Worm (Caenorhabditis elegans) whole organism, L4 larva: Measurements from ENCODE around the gene clc-27.

Source experiments
- Y105C5A.15 ChIP-seq: fragments of 200-800 bp; sonication (Bioruptor generic); IDR thresholded peaks from 2 replicates; pipeline ENCODE4 v1.3.6; 2022; ENCODE audit warnings: missing genetic modification characterization, missing compliant biosample characterization
- unc-62 ChIP-seq, 3 experiments: fragments of 150-350 bp in 1 of 3; sonication (generic microtip); optimal IDR thresholded peaks in 2 of 3; peaks in 1 of 3; 1 replicate in 1 of 3; 2 replicates in 2 of 3; lab custom pipeline; 2014 to 2017; ENCODE audit warnings: missing biosample characterization in 3 of 3, missing genetic modification characterization in 3 of 3, missing genetic modification reagents in 3 of 3, missing genotype in 1 of 3

- TF ChIP-seq Y105C5A.15 (GFP tag; lab: Robert Waterston, UW) (no peak), unc-62 (GFP tag; optimal IDR thresholded peaks at IDR 0.05 in 1 of 2; lab: Kevin White, UChicago) (no peak), unc-62 (tag; optimal IDR thresholded peaks at IDR 0.05; lab: Kevin White, UChicago) (no peak)
Observed at ce11 chrIII:1054096-1054495, 45.9 kb downstream of the clc-27 start.
